Worm (Caenorhabditis elegans) whole organism, mixed stage, embryonic: Measurements from ENCODE around the gene col-118.

Source experiments
- M03D4.4 ChIP-seq: sonication (generic microtip); optimal IDR thresholded peaks from 2 replicates; lab custom pipeline; 2017; ENCODE audit warnings: mild to moderate bottlenecking, missing genetic modification characterization, missing compliant biosample characterization
- bed-3 ChIP-seq: fragments of 200-800 bp; sonication (Bioruptor generic); optimal IDR thresholded peaks from 3 replicates; lab custom pipeline; 2018; ENCODE audit warnings: mild to moderate bottlenecking, missing genetic modification characterization, moderate library complexity, missing compliant biosample characterization
- blmp-1 ChIP-seq: fragments of 150-350 bp; optimal IDR thresholded peaks from 2 replicates; lab custom pipeline; 2014; ENCODE audit warnings: missing biosample characterization, missing genetic modification characterization
- ceh-39 ChIP-seq: fragments of 150-350 bp; optimal IDR thresholded peaks from 2 replicates; lab custom pipeline; 2014; ENCODE audit warnings: missing biosample characterization, missing genetic modification characterization
- ceh-43 ChIP-seq: fragments of 200-800 bp; sonication (Bioruptor generic); optimal IDR thresholded peaks from 2 replicates; lab custom pipeline; 2018; ENCODE audit warnings: mild to moderate bottlenecking, missing genetic modification characterization, moderate library complexity, missing compliant biosample characterization
- ceh-83 ChIP-seq: fragments of 200-800 bp; sonication (Bioruptor generic); optimal IDR thresholded peaks from 2 replicates; lab custom pipeline; 2018; ENCODE audit warnings: mild to moderate bottlenecking, missing genetic modification characterization, missing compliant biosample characterization
- ces-1 ChIP-seq: fragments of 150-350 bp; optimal IDR thresholded peaks from 2 replicates; lab custom pipeline; 2014; ENCODE audit warnings: missing biosample characterization, missing genetic modification reagents, missing genetic modification characterization
- cnd-1 ChIP-seq: fragments of 200-800 bp; sonication (Bioruptor generic); optimal IDR thresholded peaks from 2 replicates; lab custom pipeline; 2018; ENCODE audit warnings: mild to moderate bottlenecking, missing genetic modification characterization, missing compliant biosample characterization
- drap-1 ChIP-seq: fragments of 200-800 bp; sonication (Bioruptor generic); optimal IDR thresholded peaks from 3 replicates; lab custom pipeline; 2018; ENCODE audit warnings: mild to moderate bottlenecking, missing genetic modification characterization, missing compliant biosample characterization
- elt-1 ChIP-seq: sonication (generic microtip); optimal IDR thresholded peaks from 2 replicates; lab custom pipeline; 2017; ENCODE audit warnings: missing genetic modification characterization, mild to moderate bottlenecking, missing compliant biosample characterization, antibody characterized with exemption, moderate library complexity, borderline replicate concordance; ENCODE audit not compliant: insufficient read depth
- elt-3 ChIP-seq: fragments of 150-350 bp; optimal IDR thresholded peaks from 2 replicates; lab custom pipeline; 2014; ENCODE audit warnings: missing biosample characterization, missing genetic modification characterization
- flh-1 ChIP-seq: fragments of 200-800 bp; sonication (Bioruptor generic); optimal IDR thresholded peaks from 2 replicates; lab custom pipeline; 2018; ENCODE audit warnings: mild to moderate bottlenecking, missing genetic modification characterization, moderate library complexity, missing compliant biosample characterization
- ham-2 ChIP-seq: fragments of 200-800 bp; sonication (Bioruptor generic); optimal IDR thresholded peaks from 2 replicates; lab custom pipeline; 2018; ENCODE audit warnings: mild to moderate bottlenecking, missing genetic modification characterization, missing compliant biosample characterization
- hlh-1 ChIP-seq: fragments of 150-350 bp; optimal IDR thresholded peaks from 2 replicates; lab custom pipeline; 2014; ENCODE audit warnings: missing biosample characterization, missing genetic modification reagents, missing genetic modification characterization
- lin-13 ChIP-seq: fragments of 150-350 bp; optimal IDR thresholded peaks from 2 replicates; lab custom pipeline; 2014; ENCODE audit warnings: missing biosample characterization, missing genetic modification characterization
- lin-32 ChIP-seq: fragments of 200-800 bp; sonication (Bioruptor generic); optimal IDR thresholded peaks from 2 replicates; lab custom pipeline; 2018; ENCODE audit warnings: mild to moderate bottlenecking, missing genetic modification characterization, missing compliant biosample characterization
- lsy-2 ChIP-seq: fragments of 150-350 bp; optimal IDR thresholded peaks from 2 replicates; lab custom pipeline; 2014; ENCODE audit warnings: missing biosample characterization, missing genetic modification characterization
- mab-5 ChIP-seq: fragments of 150-350 bp; optimal IDR thresholded peaks from 2 replicates; lab custom pipeline; 2014; ENCODE audit warnings: missing biosample characterization, missing genetic modification characterization
- mep-1 ChIP-seq: fragments of 150-350 bp; optimal IDR thresholded peaks from 2 replicates; lab custom pipeline; 2017; ENCODE audit warnings: missing biosample characterization, missing genetic modification reagents, missing genetic modification characterization, inconsistent platforms
- mls-2 ChIP-seq: sonication (generic microtip); optimal IDR thresholded peaks from 2 replicates; lab custom pipeline; 2016; ENCODE audit warnings: mild to moderate bottlenecking, missing genetic modification characterization, moderate library complexity, missing compliant biosample characterization
- nhr-12 ChIP-seq: fragments of 150-350 bp; optimal IDR thresholded peaks from 2 replicates; lab custom pipeline; 2014; ENCODE audit warnings: missing biosample characterization, missing genetic modification characterization
- nhr-2 ChIP-seq: fragments of 150-350 bp; optimal IDR thresholded peaks from 2 replicates; lab custom pipeline; 2014; ENCODE audit warnings: missing biosample characterization, missing genetic modification characterization
- nhr-76 ChIP-seq: sonication (generic microtip); optimal IDR thresholded peaks from 2 replicates; lab custom pipeline; 2017; ENCODE audit warnings: missing biosample characterization, missing genetic modification characterization
- pha-4 ChIP-seq: fragments of 150-350 bp; optimal IDR thresholded peaks from 2 replicates; lab custom pipeline; 2018; ENCODE audit warnings: missing biosample characterization, missing genetic modification reagents, missing genetic modification characterization
- sem-2 ChIP-seq: fragments of 200-800 bp; sonication (Bioruptor generic); optimal IDR thresholded peaks from 2 replicates; lab custom pipeline; 2018; ENCODE audit warnings: mild to moderate bottlenecking, missing genetic modification characterization, missing compliant biosample characterization
- snpc-4 ChIP-seq: fragments of 150-350 bp; optimal IDR thresholded peaks from 2 replicates; lab custom pipeline; 2014; ENCODE audit warnings: missing biosample characterization, missing genetic modification characterization
- sptf-1 ChIP-seq: sonication (generic microtip); optimal IDR thresholded peaks from 2 replicates; lab custom pipeline; 2017; ENCODE audit warnings: mild to moderate bottlenecking, missing genetic modification characterization, moderate library complexity, missing compliant biosample characterization
- tbx-8 ChIP-seq: fragments of 200-800 bp; sonication (Bioruptor generic); optimal IDR thresholded peaks from 2 replicates; lab custom pipeline; 2018; ENCODE audit warnings: mild to moderate bottlenecking, missing genetic modification characterization, moderate library complexity, missing compliant biosample characterization
- unc-120 ChIP-seq: sonication (generic microtip); optimal IDR thresholded peaks from 2 replicates; lab custom pipeline; 2017; ENCODE audit warnings: missing genetic modification characterization, missing compliant biosample characterization; ENCODE audit not compliant: poor library complexity, severe bottlenecking
- unc-39 ChIP-seq: fragments of 150-350 bp; optimal IDR thresholded peaks from 2 replicates; lab custom pipeline; 2014; ENCODE audit warnings: missing biosample characterization, missing genetic modification characterization
- unc-62 ChIP-seq: fragments of 150-350 bp; optimal IDR thresholded peaks from 2 replicates; lab custom pipeline; 2014; ENCODE audit warnings: missing biosample characterization, missing genetic modification reagents, missing genetic modification characterization
- zip-8 ChIP-seq: fragments of 150-350 bp; optimal IDR thresholded peaks from 2 replicates; lab custom pipeline; 2014; ENCODE audit warnings: missing biosample characterization, missing genetic modification characterization
- ztf-11 ChIP-seq: fragments of 150-350 bp; optimal IDR thresholded peaks from 2 replicates; lab custom pipeline; 2014; ENCODE audit warnings: missing biosample characterization, missing genetic modification characterization

col-118 gene

DNA sequence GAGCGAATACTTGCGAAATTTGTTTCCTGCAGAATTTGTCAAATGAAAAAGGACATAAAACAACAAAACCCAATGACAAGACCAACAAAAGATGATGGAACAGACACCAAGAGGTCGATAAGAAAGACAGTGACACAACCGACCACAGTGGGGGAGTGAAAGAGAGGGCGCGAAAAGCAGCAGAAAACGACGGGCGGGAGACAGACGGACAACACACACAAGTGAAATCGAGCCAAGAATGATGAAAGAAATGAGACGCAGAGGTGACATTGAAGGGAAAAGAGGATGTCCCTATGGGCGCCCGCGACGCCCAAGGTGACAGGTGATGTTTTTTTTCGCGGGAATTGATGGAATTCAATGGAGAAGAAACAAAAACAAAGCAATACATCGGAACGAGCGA lies 18.1 kb downstream of the col-118 start:
- TF ChIP-seq unc-62 (GFP tag; lab: Kevin White, UChicago) = peak; percentile 69
- peak; percentile 81 for TF ChIP-seq unc-120 (tag; lab: Kevin White, UChicago)
- TF ChIP-seq zip-8 = no peak

DNA sequence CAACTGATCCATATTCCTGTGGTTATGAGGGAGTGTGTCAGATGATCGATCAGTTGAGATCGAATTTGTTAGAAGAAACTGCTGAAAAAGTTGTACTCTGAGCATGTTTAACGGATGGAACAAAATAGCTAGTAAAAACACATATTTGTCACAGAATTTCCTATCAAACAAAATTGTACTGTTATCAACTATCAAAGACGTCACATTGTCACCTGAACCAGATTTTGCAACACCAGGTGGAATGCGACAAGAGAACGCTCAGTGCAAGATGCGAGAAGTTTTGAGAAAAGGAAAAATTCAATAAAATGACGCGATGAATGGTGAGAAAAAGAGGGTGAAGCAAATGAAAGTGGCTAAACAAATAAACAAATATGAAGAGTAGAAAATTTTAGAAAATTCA lies 19.5 kb downstream of the col-118 start:
- TF ChIP-seq blmp-1 (tag; lab: Kevin White, UChicago) (no peak), hlh-1 (tag; lab: Kevin White, UChicago) (no peak), ceh-43 (GFP tag; lab: Kevin White, UChicago) (no peak), mab-5 (tag; lab: Kevin White, UChicago) (no peak), lin-13 (tag; lab: Kevin White, UChicago) (no peak), drap-1 (GFP tag; lab: Kevin White, UChicago) (no peak), pha-4 (tag; lab: Kevin White, UChicago) (no peak), nhr-76 (tag; lab: Kevin White, UChicago) (no peak), bed-3 (GFP tag; lab: Kevin White, UChicago) (no peak), elt-3 (tag; lab: Kevin White, UChicago) (no peak), sem-2 (GFP tag; lab: Kevin White, UChicago) (no peak)

- peak; percentile 5 for TF ChIP-seq mep-1 (tag; lab: Kevin White, UChicago)
- no peak for TF ChIP-seq nhr-76 (tag; lab: Kevin White, UChicago)
- TF ChIP-seq ceh-39 = no peak
- peak; percentile 7 for TF ChIP-seq lsy-2 (tag; lab: Kevin White, UChicago)
- no peak for TF ChIP-seq nhr-2 (tag; lab: Kevin White, UChicago)
- no peak for TF ChIP-seq sem-2 (GFP tag; lab: Kevin White, UChicago)
- TF ChIP-seq pha-4 (tag; lab: Kevin White, UChicago) = no peak
- peak; percentile 5 for TF ChIP-seq hlh-1 (tag; lab: Kevin White, UChicago)
- TF ChIP-seq ces-1 = no peak
- TF ChIP-seq ceh-83 (GFP tag; lab: Kevin White, UChicago) = no peak
Observed at ce11 chrIV:8869624-8870023, 21.6 kb downstream of the col-118 start, which contains the start of gene npp-23. TSS of gene npp-23 (minus strand) at chrIV:8869679.

- no peak for TF ChIP-seq mep-1 (tag; lab: Kevin White, UChicago)
- TF ChIP-seq mls-2 (tag; lab: Kevin White, UChicago) = no peak
- no peak for TF ChIP-seq elt-1 (tag; lab: Kevin White, UChicago)
- no peak for TF ChIP-seq ham-2
- TF ChIP-seq snpc-4 = no peak
- TF ChIP-seq elt-3 (tag; lab: Kevin White, UChicago) = no peak
- no peak for TF ChIP-seq lin-32 (GFP tag; lab: Kevin White, UChicago)
- no peak for TF ChIP-seq cnd-1 (tag; lab: Kevin White, UChicago)
- TF ChIP-seq ztf-11 (tag; lab: Kevin White, UChicago) = no peak
- TF ChIP-seq blmp-1 (tag; lab: Kevin White, UChicago) = no peak
- TF ChIP-seq tbx-8 (GFP tag; lab: Kevin White, UChicago) = no peak
- TF ChIP-seq lsy-2 (tag; lab: Kevin White, UChicago) = no peak
- no peak for TF ChIP-seq nhr-12 (tag; lab: Kevin White, UChicago)
- TF ChIP-seq flh-1 (GFP tag; lab: Kevin White, UChicago) = no peak
- no peak for TF ChIP-seq sptf-1
- TF ChIP-seq sem-2 (GFP tag; lab: Kevin White, UChicago) = no peak
Observed at ce11 chrIV:8872958-8873357, 24.9 kb downstream of the col-118 start, which contains the start of gene C09G9.3. TSS of gene C09G9.3 (minus strand) at chrIV:8873058.

- TF ChIP-seq sptf-1 (no peak), M03D4.4 (tag; lab: Kevin White, UChicago) (no peak), zip-8 (no peak), unc-39 (tag; lab: Kevin White, UChicago) (no peak), sem-2 (GFP tag; lab: Kevin White, UChicago) (no peak), mab-5 (tag; lab: Kevin White, UChicago) (no peak), hlh-1 (tag; lab: Kevin White, UChicago) (no peak), snpc-4 (no peak), cnd-1 (tag; lab: Kevin White, UChicago) (no peak)
Observed at ce11 chrIV:8873847-8874246, 25.8 kb downstream of the col-118 start, which contains the start of gene hdl-2. TSS of gene hdl-2 (plus strand) at chrIV:8874147.
